Worm (Caenorhabditis elegans) whole organism, L1 larva: ENCODE data around the gene ZK154.5.

ENCODE experiments used
- C16A3.4 ChIP-seq: fragments of 150-350 bp; optimal IDR thresholded peaks from 2 replicates; lab custom pipeline; 2014; ENCODE audit warnings: missing biosample characterization, missing genetic modification characterization
- F16B12.6 ChIP-seq: fragments of 150-350 bp; optimal IDR thresholded peaks from 2 replicates; lab custom pipeline; 2014; ENCODE audit warnings: missing biosample characterization, missing genetic modification characterization
- aha-1 ChIP-seq: fragments of 150-350 bp; optimal IDR thresholded peaks from 2 replicates; lab custom pipeline; 2014; ENCODE audit warnings: missing biosample characterization, missing genetic modification characterization
- blmp-1 ChIP-seq: fragments of 150-350 bp; optimal IDR thresholded peaks from 2 replicates; lab custom pipeline; 2014; ENCODE audit warnings: missing biosample characterization, missing genetic modification characterization
- ceh-63 ChIP-seq: fragments of 200-800 bp; sonication (Bioruptor generic); optimal IDR thresholded peaks from 2 replicates; lab custom pipeline; 2018; ENCODE audit warnings: mild to moderate bottlenecking, missing genetic modification characterization, missing compliant biosample characterization
- ceh-82 ChIP-seq, 3 experiments: fragments of 150-350 bp in 1 of 3; sonication (generic microtip) in 2 of 3; optimal IDR thresholded peaks; 2 replicates each; lab custom pipeline; 2014 to 2017; ENCODE audit warnings: missing biosample characterization in 3 of 3, missing genetic modification characterization in 3 of 3
- ceh-88 ChIP-seq: fragments of 200-800 bp; sonication (Bioruptor generic); IDR thresholded peaks from 2 replicates; pipeline ENCODE4 v1.3.6; 2022; ENCODE audit warnings: missing genetic modification characterization, missing compliant biosample characterization
- ces-1 ChIP-seq: fragments of 150-350 bp; optimal IDR thresholded peaks from 2 replicates; lab custom pipeline; 2014; ENCODE audit warnings: missing biosample characterization, missing genetic modification reagents, missing genetic modification characterization
- dsc-1 ChIP-seq: sonication (generic microtip); optimal IDR thresholded peaks from 2 replicates; lab custom pipeline; 2016; ENCODE audit warnings: mild to moderate bottlenecking, missing genetic modification characterization, missing compliant biosample characterization
- efl-1 ChIP-seq, 4 experiments: fragments of 150-350 bp; optimal IDR thresholded peaks in 3 of 4; peaks in 1 of 4; 1 replicate in 1 of 4; 2 replicates in 3 of 4; lab custom pipeline; 2014; ENCODE audit warnings: missing biosample characterization in 2 of 4, missing genetic modification characterization in 2 of 4, missing genetic modification reagents in 2 of 4
- egl-13 ChIP-seq: sonication (generic microtip); optimal IDR thresholded peaks from 2 replicates; lab custom pipeline; 2016; ENCODE audit warnings: missing genotype, missing genetic modification reagents, missing genetic modification characterization, missing compliant biosample characterization
- elt-2 ChIP-seq: sonication (generic microtip); optimal IDR thresholded peaks from 2 replicates; lab custom pipeline; 2016; ENCODE audit warnings: missing genetic modification characterization, mild to moderate bottlenecking, inconsistent platforms, missing compliant biosample characterization, missing genetic modification reagents
- elt-3 ChIP-seq, 6 experiments: fragments of 150-350 bp in 1 of 6; sonication (generic microtip); optimal IDR thresholded peaks; 2 replicates each; lab custom pipeline; 2017 to 2018; ENCODE audit warnings: missing biosample characterization in 6 of 6, missing genetic modification characterization in 6 of 6, inconsistent platforms in 1 of 6
- fos-1 ChIP-seq: fragments of 150-350 bp; optimal IDR thresholded peaks from 2 replicates; lab custom pipeline; 2014; ENCODE audit warnings: missing biosample characterization, missing genetic modification characterization
- jun-1 ChIP-seq: fragments of 150-350 bp; optimal IDR thresholded peaks from 2 replicates; lab custom pipeline; 2014; ENCODE audit warnings: missing biosample characterization, missing genetic modification reagents, missing genetic modification characterization
- lin-13 ChIP-seq: fragments of 150-350 bp; optimal IDR thresholded peaks from 2 replicates; lab custom pipeline; 2014; ENCODE audit warnings: missing biosample characterization, missing genetic modification reagents, missing genetic modification characterization
- lin-14 ChIP-seq: fragments of 200-800 bp; sonication (Bioruptor generic); optimal IDR thresholded peaks from 2 replicates; lab custom pipeline; 2018; ENCODE audit warnings: mild to moderate bottlenecking, missing genetic modification characterization, moderate library complexity, missing compliant biosample characterization
- lin-35 ChIP-seq, 2 experiments: fragments of 150-350 bp; optimal IDR thresholded peaks; 2 replicates each; lab custom pipeline; 2014; ENCODE audit warnings: missing biosample characterization in 2 of 2, missing genetic modification characterization in 2 of 2, missing genetic modification reagents in 2 of 2
- lin-39 ChIP-seq: fragments of 150-350 bp; optimal IDR thresholded peaks from 2 replicates; lab custom pipeline; 2014; ENCODE audit warnings: missing biosample characterization, missing genetic modification reagents, missing genetic modification characterization
- lir-3 ChIP-seq: sonication (generic microtip); optimal IDR thresholded peaks from 2 replicates; lab custom pipeline; 2016; ENCODE audit warnings: mild to moderate bottlenecking, missing genetic modification characterization, moderate library complexity, missing compliant biosample characterization; ENCODE audit not compliant: poor library complexity
- lsy-2 ChIP-seq, 2 experiments: fragments of 150-350 bp; optimal IDR thresholded peaks; 2 replicates each; lab custom pipeline; 2014; ENCODE audit warnings: missing biosample characterization in 2 of 2, missing genetic modification characterization in 2 of 2
- mdl-1 ChIP-seq, 2 experiments: fragments of 150-350 bp; optimal IDR thresholded peaks; 2 replicates each; lab custom pipeline; 2014 to 2017; ENCODE audit warnings: missing biosample characterization in 2 of 2, missing genetic modification characterization in 2 of 2, inconsistent platforms in 1 of 2
- mep-1 ChIP-seq: fragments of 150-350 bp; optimal IDR thresholded peaks from 2 replicates; lab custom pipeline; 2014; ENCODE audit warnings: missing biosample characterization, missing genetic modification characterization
- nhr-11 ChIP-seq: fragments of 150-350 bp; optimal IDR thresholded peaks from 2 replicates; lab custom pipeline; 2014; ENCODE audit warnings: missing biosample characterization, missing genetic modification characterization
- nhr-19 ChIP-seq: fragments of 200-800 bp; sonication (Bioruptor generic); conservative IDR thresholded peaks from 2 replicates; pipeline ENCODE4 v1.3.6; 2022; ENCODE audit warnings: missing genetic modification characterization, missing compliant biosample characterization
- nhr-20 ChIP-seq: sonication (generic microtip); optimal IDR thresholded peaks from 2 replicates; lab custom pipeline; 2016; ENCODE audit warnings: mild to moderate bottlenecking, missing genetic modification characterization, missing compliant biosample characterization
- nhr-237 ChIP-seq: fragments of 150-350 bp; optimal IDR thresholded peaks from 2 replicates; lab custom pipeline; 2014; ENCODE audit warnings: missing biosample characterization, missing genetic modification characterization
- nhr-47 ChIP-seq: sonication (generic microtip); optimal IDR thresholded peaks from 2 replicates; lab custom pipeline; 2016; ENCODE audit warnings: mild to moderate bottlenecking, missing genetic modification characterization, moderate library complexity, missing compliant biosample characterization
- nhr-71 ChIP-seq: sonication (generic microtip); optimal IDR thresholded peaks from 2 replicates; lab custom pipeline; 2016; ENCODE audit warnings: mild to moderate bottlenecking, missing genetic modification characterization, moderate library complexity, missing compliant biosample characterization
- nhr-85 ChIP-seq: sonication (generic microtip); peaks from one replicate; lab custom pipeline; 2016; ENCODE audit warnings: missing genetic modification characterization, inconsistent platforms, missing compliant biosample characterization
- nhr-90 ChIP-seq: sonication (generic microtip); optimal IDR thresholded peaks from 2 replicates; lab custom pipeline; 2016; ENCODE audit warnings: mild to moderate bottlenecking, missing genetic modification characterization, missing compliant biosample characterization; ENCODE audit not compliant: poor library complexity
- pqm-1 ChIP-seq: sonication (generic microtip); optimal IDR thresholded peaks from 3 replicates; lab custom pipeline; 2017; ENCODE audit warnings: missing biosample characterization, missing genetic modification characterization
- rnt-1 ChIP-seq: sonication (generic microtip); optimal IDR thresholded peaks from 2 replicates; lab custom pipeline; 2016; ENCODE audit warnings: mild to moderate bottlenecking, missing genetic modification characterization, moderate library complexity, missing compliant biosample characterization
- skn-1 ChIP-seq: fragments of 150-350 bp; optimal IDR thresholded peaks from 2 replicates; lab custom pipeline; 2014; ENCODE audit warnings: missing biosample characterization, missing genetic modification characterization
- snu-23 ChIP-seq: sonication (generic microtip); optimal IDR thresholded peaks from 2 replicates; lab custom pipeline; 2016; ENCODE audit warnings: missing genetic modification characterization, missing compliant biosample characterization
- sox-4 ChIP-seq: sonication (generic microtip); optimal IDR thresholded peaks from 2 replicates; lab custom pipeline; 2016; ENCODE audit warnings: missing genetic modification characterization, missing compliant biosample characterization
- sptf-1 ChIP-seq: fragments of 150-350 bp; optimal IDR thresholded peaks from 2 replicates; lab custom pipeline; 2014; ENCODE audit warnings: missing biosample characterization, missing genetic modification characterization
- swsn-7 ChIP-seq: sonication (generic microtip); optimal IDR thresholded peaks from 2 replicates; lab custom pipeline; 2016; ENCODE audit warnings: missing genetic modification characterization, missing compliant biosample characterization
- unc-98 ChIP-seq: fragments of 200-800 bp; sonication (Bioruptor generic); IDR thresholded peaks from 2 replicates; pipeline ENCODE4 v1.3.6; 2022; ENCODE audit warnings: missing genetic modification characterization, missing compliant biosample characterization
- ztf-4 ChIP-seq: fragments of 150-350 bp; optimal IDR thresholded peaks from 2 replicates; lab custom pipeline; 2014; ENCODE audit warnings: missing biosample characterization, missing genetic modification characterization

The ZK154.5 gene

ce11 chrX:7816434-7816974 lies 28.8 kb upstream of the ZK154.5 start, which contains the start of the genes sek-1 and R03G5.6:
Gene sek-1, plus strand, starts transcription at chrX:7816734.
Gene R03G5.6, minus strand, starts transcription at chrX:7816924.
- TF ChIP-seq sptf-1 (tag; lab: Kevin White, UChicago) = no peak
- no peak for TF ChIP-seq pqm-1 (tag; lab: Kevin White, UChicago)
- no peak for TF ChIP-seq nhr-71 (tag; lab: Kevin White, UChicago)
- TF ChIP-seq nhr-47 (tag; lab: Kevin White, UChicago) = no peak
- no peak for TF ChIP-seq F16B12.6 (tag; lab: Kevin White, UChicago)
- TF ChIP-seq unc-98 (GFP tag; lab: Robert Waterston, UW) = no peak
- no peak for TF ChIP-seq elt-3 (tag; optimal IDR thresholded peaks at IDR 0.05; lab: Kevin White, UChicago)
- TF ChIP-seq C16A3.4 (tag; lab: Kevin White, UChicago) = no peak
- no peak for TF ChIP-seq mep-1
- no peak for TF ChIP-seq mdl-1 (tag; optimal IDR thresholded peaks at IDR 0.05; lab: Kevin White, UChicago)
- TF ChIP-seq ceh-88 = no peak
- TF ChIP-seq jun-1 = no peak
- TF ChIP-seq lin-13 (GFP tag; lab: Kevin White, UChicago) = no peak
- no peak for TF ChIP-seq ceh-82 (tag; optimal IDR thresholded peaks at IDR 0.05; lab: Kevin White, UChicago)
- no peak for TF ChIP-seq nhr-11 (tag; lab: Kevin White, UChicago)
- TF ChIP-seq aha-1 (tag; lab: Kevin White, UChicago) = no peak

DNA sequence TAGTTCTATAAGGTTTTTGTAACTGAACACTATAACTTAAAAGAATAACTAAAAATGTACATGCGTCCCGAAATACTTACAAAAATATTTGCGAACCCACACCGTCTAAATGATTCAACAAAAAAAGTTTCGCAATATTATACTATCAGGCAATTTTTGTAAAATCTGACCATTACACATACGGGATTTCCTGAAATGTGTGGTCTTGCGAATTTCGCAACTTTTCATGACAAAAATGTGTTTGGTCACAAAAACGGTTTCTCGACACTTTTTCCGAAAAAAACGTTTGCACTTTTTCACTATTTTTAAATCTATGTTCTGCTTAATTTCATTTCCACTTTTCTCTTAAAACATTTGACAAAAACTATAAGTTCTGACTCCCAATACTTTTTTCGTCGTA lies 27.5 kb upstream of the ZK154.5 start:
- TF ChIP-seq skn-1 (tag; lab: Kevin White, UChicago) (peak; percentile 75), ztf-4 (no peak), elt-3 (tag; optimal IDR thresholded peaks at IDR 0.05; lab: Kevin White, UChicago) (peak in 1 of 6 experiments; percentile 1)

DNA sequence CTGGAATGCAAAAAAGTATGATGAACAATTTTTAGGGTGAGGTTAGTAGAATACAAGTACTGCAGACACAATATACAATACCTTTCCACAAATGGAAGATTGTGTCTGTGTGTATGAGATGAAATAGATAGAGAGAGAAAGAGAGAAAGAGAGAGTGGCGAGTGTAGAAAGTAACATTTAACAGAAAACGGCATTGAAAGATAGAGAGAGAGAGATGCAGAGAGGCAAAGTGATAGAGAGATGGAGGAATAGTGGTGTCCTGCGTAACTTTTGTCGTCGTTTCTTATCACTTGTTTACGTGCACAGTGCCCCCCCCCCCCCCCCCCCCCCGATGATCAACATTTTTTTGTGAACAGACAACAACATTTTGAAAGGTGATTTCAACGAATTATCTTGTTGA lies 27.0 kb upstream of the ZK154.5 start:
- TF ChIP-seq egl-13 (tag; lab: Kevin White, UChicago) = no peak
- peak; percentile 25 for TF ChIP-seq lir-3
- no peak for TF ChIP-seq dsc-1 (tag; lab: Kevin White, UChicago)
- peak; percentile 82 for TF ChIP-seq nhr-85
- peak; percentile 21 for TF ChIP-seq nhr-47 (tag; lab: Kevin White, UChicago)
- TF ChIP-seq ces-1 (GFP tag; lab: Kevin White, UChicago) = no peak
- no peak for TF ChIP-seq nhr-237 (tag; lab: Kevin White, UChicago)
- TF ChIP-seq fos-1 (tag; lab: Kevin White, UChicago) = peak; percentile 52
- TF ChIP-seq mep-1 = peak; percentile 63
- peak; percentile 63 for TF ChIP-seq nhr-71 (tag; lab: Kevin White, UChicago)
- TF ChIP-seq nhr-20 (tag; lab: Kevin White, UChicago) = peak; percentile 70
- TF ChIP-seq lsy-2 (tag; optimal IDR thresholded peaks at IDR 0.05; lab: Kevin White, UChicago) = peak; percentile 10 to 22
- peak; percentile 53 for TF ChIP-seq nhr-19
- TF ChIP-seq blmp-1 (tag; lab: Kevin White, UChicago) = peak; percentile 93
- TF ChIP-seq snu-23 (GFP tag; lab: Kevin White, UChicago) = peak; percentile 62
- TF ChIP-seq swsn-7 (tag; lab: Kevin White, UChicago) = no peak
- TF ChIP-seq ceh-82 (tag; optimal IDR thresholded peaks at IDR 0.05; lab: Kevin White, UChicago) = peak in 2 of 3 experiments; percentile 3 to 33
- TF ChIP-seq nhr-90 (tag; lab: Kevin White, UChicago) = peak; percentile 49
- TF ChIP-seq sox-4 (tag; lab: Kevin White, UChicago) = no peak
- TF ChIP-seq C16A3.4 (tag; lab: Kevin White, UChicago) = peak; percentile 20
- TF ChIP-seq lin-14 (GFP tag; lab: Kevin White, UChicago) = peak; percentile 73
- no peak for TF ChIP-seq lin-39 (tag; lab: Kevin White, UChicago)
- peak in 1 of 2 experiments; percentile 53 for TF ChIP-seq lin-35 (GFP tag; optimal IDR thresholded peaks at IDR 0.05; lab: Kevin White, UChicago)
- peak; percentile 66 for TF ChIP-seq elt-2 (tag; lab: Kevin White, UChicago)
- no peak for TF ChIP-seq ceh-63 (GFP tag; lab: Kevin White, UChicago)
- no peak for TF ChIP-seq rnt-1
- peak in 5 of 6 experiments; percentile 11 to 71 (median 52) for TF ChIP-seq elt-3 (tag; optimal IDR thresholded peaks at IDR 0.05; lab: Kevin White, UChicago)
- peak; percentile 19 to 28 for TF ChIP-seq efl-1 (optimal IDR thresholded peaks at IDR 0.05; lab: Kevin White, UChicago)
- peak in 1 of 2 experiments; percentile 74 for TF ChIP-seq efl-1 (GFP tag; optimal IDR thresholded peaks at IDR 0.05 in 1 of 2; lab: Kevin White, UChicago)
